Worm (Caenorhabditis elegans) whole organism, L2 larva: ENCODE measurements around the gene fbxa-104.

Experiments
- aly-2 ChIP-seq: fragments of 150-350 bp; optimal IDR thresholded peaks from 2 replicates; lab custom pipeline; 2014; ENCODE audit warnings: missing biosample characterization, missing genetic modification characterization
- egl-27 ChIP-seq: sonication (generic microtip); optimal IDR thresholded peaks from 3 replicates; lab custom pipeline; 2017; ENCODE audit warnings: missing biosample characterization, missing genetic modification reagents, missing genetic modification characterization
- nhr-11 ChIP-seq: fragments of 150-350 bp; optimal IDR thresholded peaks from 2 replicates; lab custom pipeline; 2014; ENCODE audit warnings: missing biosample characterization, missing genetic modification characterization
- nhr-77 ChIP-seq: fragments of 150-350 bp; optimal IDR thresholded peaks from 2 replicates; lab custom pipeline; 2014; ENCODE audit warnings: missing biosample characterization, missing genetic modification characterization

DNA sequence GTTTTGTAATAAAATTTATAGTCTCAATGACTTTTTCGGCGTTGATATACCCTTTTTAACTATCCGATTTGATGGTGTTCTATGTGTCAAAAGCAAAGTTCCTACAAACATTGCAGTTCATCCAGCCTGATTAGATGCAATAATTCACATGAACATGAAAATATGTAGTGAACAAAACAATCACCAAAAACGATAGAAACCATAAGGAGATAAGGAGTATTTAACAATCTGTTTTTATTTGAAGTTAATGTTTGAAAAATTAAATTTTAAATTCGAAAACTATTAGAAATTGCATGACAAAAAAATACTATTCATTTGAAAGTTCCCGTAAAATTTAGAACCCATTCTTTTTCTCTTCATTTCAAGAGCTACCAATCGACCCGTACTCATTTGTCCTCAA is 3.5 kb upstream of the fbxa-104 start, which contains the start of gene fbxa-209:
- TF ChIP-seq nhr-11 (tag; lab: Kevin White, UChicago) (no peak), nhr-77 (tag; lab: Kevin White, UChicago) (no peak), egl-27 (tag; lab: Kevin White, UChicago) (no peak), aly-2 (no peak)
